Worm (Caenorhabditis elegans) whole organism, L3 larva: ENCODE results near the gene R151.8.

ENCODE experiments used
- R02D3.7 ChIP-seq: fragments of 150-350 bp; optimal IDR thresholded peaks from 2 replicates; lab custom pipeline; 2014; ENCODE audit warnings: missing biosample characterization, missing genetic modification characterization
- ZK546.5 ChIP-seq: sonication (generic microtip); optimal IDR thresholded peaks from 2 replicates; lab custom pipeline; 2017; ENCODE audit warnings: missing biosample characterization, missing genetic modification characterization
- ceh-16 ChIP-seq: sonication (generic microtip); optimal IDR thresholded peaks from 2 replicates; lab custom pipeline; 2017; ENCODE audit warnings: missing biosample characterization, missing genetic modification characterization
- ceh-82 ChIP-seq: fragments of 150-350 bp; optimal IDR thresholded peaks from 2 replicates; lab custom pipeline; 2014; ENCODE audit warnings: missing biosample characterization, missing genetic modification characterization
- mdl-1 ChIP-seq: fragments of 150-350 bp; optimal IDR thresholded peaks from 2 replicates; lab custom pipeline; 2014; ENCODE audit warnings: missing biosample characterization, missing genetic modification characterization
- snpc-4 ChIP-seq: fragments of 150-350 bp; optimal IDR thresholded peaks from 2 replicates; lab custom pipeline; 2014; ENCODE audit warnings: missing biosample characterization, missing genetic modification characterization
- unc-39 ChIP-seq: sonication (generic microtip); optimal IDR thresholded peaks from 4 replicates; lab custom pipeline; 2017; ENCODE audit warnings: missing biosample characterization, missing genetic modification characterization
- unc-62 ChIP-seq: fragments of 150-350 bp; sonication (generic microtip); optimal IDR thresholded peaks from 4 replicates; lab custom pipeline; 2014; ENCODE audit warnings: missing biosample characterization, missing genetic modification reagents, missing genetic modification characterization
- ztf-4 ChIP-seq: fragments of 150-350 bp; optimal IDR thresholded peaks from 2 replicates; lab custom pipeline; 2014; ENCODE audit warnings: missing biosample characterization, missing genetic modification characterization

DNA sequence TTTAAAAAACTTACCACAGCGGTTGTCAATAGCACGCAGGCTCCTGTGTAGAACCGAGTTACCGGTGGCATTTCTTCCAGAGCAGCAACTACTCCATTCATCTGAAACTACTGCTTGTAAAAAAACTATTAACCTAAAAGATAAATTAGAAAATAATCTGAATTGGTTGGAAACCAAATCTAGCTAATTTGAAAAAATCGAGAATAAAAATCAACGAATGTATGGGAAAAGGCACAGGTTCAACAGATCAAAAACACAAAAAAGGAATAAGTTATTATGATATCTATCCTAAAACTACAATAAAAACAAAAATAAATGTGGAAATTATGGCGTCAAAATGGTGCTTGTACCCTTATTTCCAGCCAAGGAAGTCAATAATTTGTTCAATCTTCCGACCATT lies 6.6 kb downstream of the R151.8 start, which contains the start of gene der-2:
- TF ChIP-seq mdl-1 (tag; lab: Kevin White, UChicago) (no peak), R02D3.7 (tag; lab: Kevin White, UChicago) (no peak), ceh-82 (tag; lab: Kevin White, UChicago) (no peak), unc-39 (tag; lab: Kevin White, UChicago) (no peak), ZK546.5 (tag; lab: Kevin White, UChicago) (no peak), ceh-16 (no peak), snpc-4 (no peak), unc-62 (no peak), ztf-4 (tag; lab: Kevin White, UChicago) (no peak)
